Fruit fly (Drosophila melanogaster): ENCODE measurements around the gene CG15880.

The CG15880 gene

dm6 chr2L:790698-791097 is 27.1 kb downstream of the CG15880 start, which contains the start of gene Pkg21D:
Pkg21D (minus strand) TSS chr2L:790798.
- TF ChIP-seq dmrt93B (GFP tag; optimal IDR thresholded peaks at IDR 0.05) = no peak
- TF ChIP-seq fru (GFP tag; optimal IDR thresholded peaks at IDR 0.05) = no peak
- no peak for TF ChIP-seq CG9705 (GFP tag; optimal IDR thresholded peaks at IDR 0.05)
- TF ChIP-seq Sp1 (GFP tag; optimal IDR thresholded peaks at IDR 0.05) = no peak
- TF ChIP-seq dl (GFP tag; optimal IDR thresholded peaks at IDR 0.05; ENCODE audit: insufficient read depth in 1 of 2, partially characterized antibody in 2 of 2) = no peak
- TF ChIP-seq Jra (GFP tag; optimal IDR thresholded peaks at IDR 0.05) = no peak
- TF ChIP-seq jim (GFP tag; optimal IDR thresholded peaks at IDR 0.05) = no peak
- no peak for TF ChIP-seq Hr78 (GFP tag; optimal IDR thresholded peaks at IDR 0.05)
- no peak for TF ChIP-seq OdsH (GFP tag; optimal IDR thresholded peaks at IDR 0.05)
- TF ChIP-seq h (GFP tag; optimal IDR thresholded peaks at IDR 0.05) = no peak
- no peak for TF ChIP-seq CrebA (GFP tag; optimal IDR thresholded peaks at IDR 0.05; ENCODE audit: borderline replicate concordance)
- no peak for TF ChIP-seq CG32264 (GFP tag; optimal IDR thresholded peaks at IDR 0.05)
- no peak for TF ChIP-seq Hnf4 (GFP tag; optimal IDR thresholded peaks at IDR 0.05)
- TF ChIP-seq pan (optimal IDR thresholded peaks at IDR 0.05) = no peak
- no peak for TF ChIP-seq Hr83 (GFP tag; optimal IDR thresholded peaks at IDR 0.05; ENCODE audit: poor library complexity, severe bottlenecking)
- no peak for TF ChIP-seq ey (GFP tag; optimal IDR thresholded peaks at IDR 0.05)
- TF ChIP-seq lola (GFP tag; optimal IDR thresholded peaks at IDR 0.05) = no peak
- no peak for TF ChIP-seq Dfd (GFP tag; optimal IDR thresholded peaks at IDR 0.05)

dm6 chr2L:789966-790365 is 27.8 kb downstream of the CG15880 start:
- TF ChIP-seq dsf (GFP tag; optimal IDR thresholded peaks at IDR 0.05; ENCODE audit: borderline replicate concordance) (no peak), Hnf4 (GFP tag; optimal IDR thresholded peaks at IDR 0.05) (no peak), CrebA (GFP tag; optimal IDR thresholded peaks at IDR 0.05; ENCODE audit: borderline replicate concordance) (no peak), h (GFP tag; optimal IDR thresholded peaks at IDR 0.05) (no peak), fru (GFP tag; optimal IDR thresholded peaks at IDR 0.05) (no peak), lola (GFP tag; optimal IDR thresholded peaks at IDR 0.05) (no peak), foxo (GFP tag; optimal IDR thresholded peaks at IDR 0.05) (no peak), Myc (optimal IDR thresholded peaks at IDR 0.05) (no peak), tai (GFP tag; optimal IDR thresholded peaks at IDR 0.05) (no peak), Abd-B (GFP tag; optimal IDR thresholded peaks at IDR 0.05) (no peak), rgr (GFP tag; optimal IDR thresholded peaks at IDR 0.05) (no peak), Mio (GFP tag; optimal IDR thresholded peaks at IDR 0.05) (no peak), Rel (GFP tag; optimal IDR thresholded peaks at IDR 0.05) (no peak), Rel (tag; optimal IDR thresholded peaks at IDR 0.05) (no peak), dl (GFP tag; optimal IDR thresholded peaks at IDR 0.05; ENCODE audit: insufficient read depth in 1 of 2, partially characterized antibody in 2 of 2) (no peak), pan (optimal IDR thresholded peaks at IDR 0.05) (no peak), CG32264 (GFP tag; optimal IDR thresholded peaks at IDR 0.05) (no peak), N (GFP tag; optimal IDR thresholded peaks at IDR 0.05) (no peak), Jra (GFP tag; optimal IDR thresholded peaks at IDR 0.05) (no peak)

- TF ChIP-seq dl (GFP tag; optimal IDR thresholded peaks at IDR 0.05; ENCODE audit: insufficient read depth in 1 of 2, partially characterized antibody in 2 of 2) (no peak), Abd-B (GFP tag; optimal IDR thresholded peaks at IDR 0.05) (no peak), Hnf4 (GFP tag; optimal IDR thresholded peaks at IDR 0.05) (no peak), tai (GFP tag; optimal IDR thresholded peaks at IDR 0.05) (no peak), Dif (GFP tag; optimal IDR thresholded peaks at IDR 0.05; ENCODE audit: partially characterized antibody) (no peak), sv (GFP tag; optimal IDR thresholded peaks at IDR 0.05) (no peak), Dfd (GFP tag; optimal IDR thresholded peaks at IDR 0.05) (no peak), foxo (GFP tag; optimal IDR thresholded peaks at IDR 0.05) (no peak), Hr78 (GFP tag; optimal IDR thresholded peaks at IDR 0.05) (no peak), Jra (GFP tag; optimal IDR thresholded peaks at IDR 0.05) (no peak), Myc (optimal IDR thresholded peaks at IDR 0.05) (no peak), CG32264 (GFP tag; optimal IDR thresholded peaks at IDR 0.05) (no peak), usp (GFP tag; optimal IDR thresholded peaks at IDR 0.05) (no peak), OdsH (GFP tag; optimal IDR thresholded peaks at IDR 0.05) (no peak), psq (GFP tag; optimal IDR thresholded peaks at IDR 0.05) (no peak), Sp1 (GFP tag; optimal IDR thresholded peaks at IDR 0.05) (no peak), Vsx2 (GFP tag; optimal IDR thresholded peaks at IDR 0.05; ENCODE audit: partially characterized antibody) (no peak), br (GFP tag; optimal IDR thresholded peaks at IDR 0.05) (no peak), ey (GFP tag; optimal IDR thresholded peaks at IDR 0.05) (no peak), woc (GFP tag; optimal IDR thresholded peaks at IDR 0.05) (no peak)
These were observed 33.7 kb downstream of the CG15880 start, which contains the start of gene CG3544 for dm6 chr2L:784036-784435. CG3544 (plus strand) TSS chr2L:784336.

All from whole organism, wandering third instar larva.